Fruit fly (Drosophila melanogaster) ovary, adult (tissue): Measurements from ENCODE around the gene Nepl13.

Experiments used
- CG17801 ChIP-seq: fragments of 200-800 bp; optimal IDR thresholded peaks from 2 replicates; lab custom pipeline; 2019; ENCODE audit warnings: missing biosample characterization, mild to moderate bottlenecking, missing genetic modification characterization, moderate library complexity; ENCODE audit not compliant: partially characterized antibody

Gene Nepl13

dm6 chr3R:22760988-22761387 is at the start of gene Nepl13:
TSS of gene Nepl13 (minus strand) at chr3R:22761076.
- no peak for TF ChIP-seq CG17801 (GFP tag; lab: Kevin White, UChicago)

- TF ChIP-seq CG17801 (GFP tag; lab: Kevin White, UChicago), result no peak
Observed at dm6 chr3R:22810277-22810676, 49.4 kb upstream of the Nepl13 start.

- no peak for TF ChIP-seq CG17801 (GFP tag; lab: Kevin White, UChicago)
Observed at dm6 chr3R:22807132-22807531, 46.3 kb upstream of the Nepl13 start.

dm6 chr3R:22803655-22804341 is 42.9 kb upstream of the Nepl13 start, which contains the start of gene CG7031:
TSS of gene CG7031 (plus strand) at chr3R:22804291.
- TF ChIP-seq CG17801 (GFP tag; lab: Kevin White, UChicago), result no peak

- TF ChIP-seq CG17801 (GFP tag; lab: Kevin White, UChicago), result no peak
Observed at dm6 chr3R:22793953-22794352, 33.1 kb upstream of the Nepl13 start.

- TF ChIP-seq CG17801 (GFP tag; lab: Kevin White, UChicago), result no peak
Observed at dm6 chr3R:22789106-22789505, 28.2 kb upstream of the Nepl13 start.

dm6 chr3R:22784674-22785316 is 23.9 kb upstream of the Nepl13 start:
- no peak for TF ChIP-seq CG17801 (GFP tag; lab: Kevin White, UChicago)

dm6 chr3R:22781412-22781811 is 20.5 kb upstream of the Nepl13 start:
- TF ChIP-seq CG17801 (GFP tag; lab: Kevin White, UChicago), result peak; percentile 75

dm6 chr3R:22780135-22780534 is 19.3 kb upstream of the Nepl13 start:
- no peak for TF ChIP-seq CG17801 (GFP tag; lab: Kevin White, UChicago)

dm6 chr3R:22776457-22776856 is 15.6 kb upstream of the Nepl13 start:
- TF ChIP-seq CG17801 (GFP tag; lab: Kevin White, UChicago), result no peak

- TF ChIP-seq CG17801 (GFP tag; lab: Kevin White, UChicago), result no peak
Observed at dm6 chr3R:22771670-22772069, 10.8 kb upstream of the Nepl13 start, which contains the start of gene CG43095. TSS of gene CG43095 (minus strand) at chr3R:22771770.

- TF ChIP-seq CG17801 (GFP tag; lab: Kevin White, UChicago), result no peak
Observed at dm6 chr3R:22770887-22771286, 10.0 kb upstream of the Nepl13 start, which contains the start of gene CG43094. TSS of gene CG43094 (minus strand) at chr3R:22770987.

dm6 chr3R:22770207-22770606 is 9.3 kb upstream of the Nepl13 start, which contains the start of gene CG43093:
TSS of gene CG43093 (minus strand) at chr3R:22770307.
- no peak for TF ChIP-seq CG17801 (GFP tag; lab: Kevin White, UChicago)

dm6 chr3R:22769567-22769966 is 8.7 kb upstream of the Nepl13 start, which contains the start of gene CG43092:
TSS of gene CG43092 (minus strand) at chr3R:22769667.
- no peak for TF ChIP-seq CG17801 (GFP tag; lab: Kevin White, UChicago)

- TF ChIP-seq CG17801 (GFP tag; lab: Kevin White, UChicago), result no peak
Observed at dm6 chr3R:22768633-22769032, 7.8 kb upstream of the Nepl13 start, which contains the start of gene CG43091. TSS of gene CG43091 (minus strand) at chr3R:22768733.

- TF ChIP-seq CG17801 (GFP tag; lab: Kevin White, UChicago), result no peak
Observed at dm6 chr3R:22767599-22767998, 6.7 kb upstream of the Nepl13 start, which contains the start of gene CG13841. TSS of gene CG13841 (minus strand) at chr3R:22767699.
